Fruit fly (Drosophila melanogaster) S2 (cell line): ENCODE results near the gene CG18063.

Source experiments
- CG8478 ChIP-seq: fragments of >200 bp; optimal IDR thresholded peaks from 2 replicates; lab custom pipeline; 2018
- CTCF ChIP-seq, 2 experiments: fragments of >200 bp; optimal IDR thresholded peaks; 2 replicates each; lab custom pipeline; 2018

DNA sequence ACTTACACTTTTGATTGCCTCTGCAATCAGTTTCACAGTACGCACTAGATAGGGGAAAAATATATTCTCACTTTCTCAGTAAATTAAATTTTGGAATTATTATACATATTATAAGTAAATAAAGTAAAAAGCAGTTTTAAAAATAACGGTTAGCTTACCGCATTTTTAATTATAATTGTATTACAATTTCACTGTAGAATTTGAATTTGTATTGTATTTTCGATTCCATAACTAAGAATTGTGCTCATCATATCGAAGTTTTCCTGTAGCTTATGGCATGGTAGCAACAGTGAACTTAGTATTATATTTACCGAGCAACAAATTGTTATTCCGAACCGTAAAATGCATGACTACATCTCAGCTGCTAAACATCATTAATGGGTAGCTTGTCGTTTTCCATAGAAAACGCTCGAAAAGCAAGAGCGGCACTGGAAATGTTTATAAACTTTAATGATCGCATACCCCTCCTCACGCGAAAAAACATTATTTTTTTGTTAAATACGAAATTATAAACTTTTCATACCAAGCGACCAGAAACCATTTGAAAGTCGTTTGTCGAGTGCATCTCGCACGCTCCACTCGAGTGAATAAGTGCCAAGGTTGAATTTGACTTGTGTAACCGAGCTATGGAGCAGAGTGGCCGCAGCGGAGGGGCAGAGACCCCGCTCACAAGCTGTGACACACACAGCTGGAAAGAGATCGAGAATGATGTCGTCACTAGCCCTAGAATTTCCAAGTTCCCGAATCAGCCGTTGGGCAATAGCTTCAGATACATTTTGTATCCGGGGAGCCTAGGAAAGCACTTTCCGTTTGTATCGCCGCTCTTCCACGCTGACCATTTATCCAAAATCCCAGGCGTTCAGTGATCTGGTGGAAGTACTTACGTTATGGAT, 45.4 kb upstream of the CG18063 start:
- TF ChIP-seq CG8478 (lab: Kevin White, UChicago): no peak
- TF ChIP-seq CTCF (optimal IDR thresholded peaks at IDR 0.05; lab: Kevin White, UChicago): no peak
